Worm (Caenorhabditis elegans): ENCODE data around the gene zip-5.

ce11 chrV:13295859-13296258, 31.5 kb downstream of the zip-5 start, which contains the start of gene uig-1:
- no peak for TF ChIP-seq W03F9.2 (tag; optimal IDR thresholded peaks at IDR 0.05)
- no peak for TF ChIP-seq him-1 (tag; optimal IDR thresholded peaks at IDR 0.05)
- no peak for TF ChIP-seq dao-5 (tag; optimal IDR thresholded peaks at IDR 0.05)
